Fruit fly (Drosophila melanogaster): Measurements from ENCODE around the gene CG1578.

Gene CG1578

dm6 chrX:11806867-11807747 is 9.2 kb downstream of the CG1578 start, which contains the start of gene Hsc70-3 (continued):
- TF ChIP-seq kni (GFP tag; optimal IDR thresholded peaks at IDR 0.05), result peak; percentile 91
- TF ChIP-seq bab2 (GFP tag; optimal IDR thresholded peaks at IDR 0.05), result peak; percentile 42
- TF ChIP-seq CG7987 (GFP tag; optimal IDR thresholded peaks at IDR 0.05), result peak; percentile 70
- TF ChIP-seq Atf3 (GFP tag; optimal IDR thresholded peaks at IDR 0.05), result no peak
- peak; percentile 15; the same call in 1 of the 2 replicates for TF ChIP-seq chm (GFP tag; IDR thresholded peaks at IDR 0.05)
- no peak for TF ChIP-seq Mad (GFP tag; optimal IDR thresholded peaks at IDR 0.05)
- TF ChIP-seq Med (GFP tag), result peak; percentile 89
- TF ChIP-seq CG5245 (GFP tag; optimal IDR thresholded peaks at IDR 0.05), result no peak
- TF ChIP-seq Mes4 (GFP tag; optimal IDR thresholded peaks at IDR 0.05), result peak; percentile 7
- TF ChIP-seq Elba2 (GFP tag; optimal IDR thresholded peaks at IDR 0.05), result no peak
- TF ChIP-seq sqz (GFP tag; optimal IDR thresholded peaks at IDR 0.05), result peak; percentile 11
- peak; percentile 62 for TF ChIP-seq nerfin-2 (GFP tag; IDR thresholded peaks at IDR 0.05; ENCODE audit: partially characterized antibody)
- TF ChIP-seq Fer3 (tag; optimal IDR thresholded peaks at IDR 0.05), result peak; percentile 3
- TF ChIP-seq vfl (GFP tag; optimal IDR thresholded peaks at IDR 0.05), result no peak
- TF ChIP-seq Optix (GFP tag; IDR thresholded peaks at IDR 0.05), result 0 out of 3 replicates have a peak, but pooled peaks have one; percentile 6
- TF ChIP-seq Xrp1 (GFP tag; IDR thresholded peaks at IDR 0.05), result peak; percentile 67
- TF ChIP-seq HLH3B (GFP tag; IDR thresholded peaks at IDR 0.05), result peak; percentile 43; the same call in 1 of the 2 replicates
- no peak for TF ChIP-seq CG1602 (GFP tag; optimal IDR thresholded peaks at IDR 0.05)
- peak; percentile 63 for TF ChIP-seq Dref (GFP tag; IDR thresholded peaks at IDR 0.05)
- no peak for TF ChIP-seq Nf-YA (GFP tag; IDR thresholded peaks at IDR 0.05)
- no peak for TF ChIP-seq hth (optimal IDR thresholded peaks at IDR 0.05)
- no peak for TF ChIP-seq CG12155 (GFP tag; optimal IDR thresholded peaks at IDR 0.05)
- TF ChIP-seq tin (GFP tag; optimal IDR thresholded peaks at IDR 0.05), result no peak
- no peak for TF ChIP-seq croc (GFP tag; conservative IDR thresholded peaks at IDR 0.05)
- peak; percentile 16 for TF ChIP-seq dmrt99B (tag; optimal IDR thresholded peaks at IDR 0.05)
- TF ChIP-seq CG16813 (GFP tag; IDR thresholded peaks at IDR 0.05; ENCODE audit: partially characterized antibody), result peak; percentile 73
- TF ChIP-seq CG12659 (GFP tag; optimal IDR thresholded peaks at IDR 0.05), result peak; percentile 47
- TF ChIP-seq CG8281 (tag; optimal IDR thresholded peaks at IDR 0.05), result peak; percentile 13
- peak; percentile 11 for TF ChIP-seq CG16863 (GFP tag; optimal IDR thresholded peaks at IDR 0.05)
- TF ChIP-seq CG3847 (GFP tag; IDR thresholded peaks at IDR 0.05), result no peak
- peak; percentile 55; the same call in 1 of the 2 replicates for TF ChIP-seq amos (GFP tag; IDR thresholded peaks at IDR 0.05; ENCODE audit: partially characterized antibody)
- peak; percentile 7 for TF ChIP-seq az2 (GFP tag; optimal IDR thresholded peaks at IDR 0.05)
- peak; percentile 1 for TF ChIP-seq CG34376 (GFP tag; optimal IDR thresholded peaks at IDR 0.05)
- peak; percentile 11; the same call in 1 of the 2 replicates for TF ChIP-seq stc (GFP tag; IDR thresholded peaks at IDR 0.05)
- TF ChIP-seq CG12236 (GFP tag; optimal IDR thresholded peaks at IDR 0.05), result peak; percentile 12
- peak; percentile 81 for TF ChIP-seq CG17385 (GFP tag; optimal IDR thresholded peaks at IDR 0.05)
- peak; percentile 79 for TF ChIP-seq unc-4 (GFP tag; IDR thresholded peaks at IDR 0.05; ENCODE audit: partially characterized antibody)
- peak; percentile 41 for TF ChIP-seq Lhr (GFP tag; optimal IDR thresholded peaks at IDR 0.05)
- no peak for TF ChIP-seq Nf-YB (GFP tag; optimal IDR thresholded peaks at IDR 0.05)
- no peak for TF ChIP-seq GATAe (GFP tag; conservative IDR thresholded peaks at IDR 0.05)
- 0 out of 2 replicates have a peak, but pooled peaks have one; percentile 8 for TF ChIP-seq E2f2 (GFP tag; IDR thresholded peaks at IDR 0.05)
- no peak for TF ChIP-seq gro (GFP tag; optimal IDR thresholded peaks at IDR 0.05)
- peak; percentile 10 for TF ChIP-seq Deaf1 (tag; optimal IDR thresholded peaks at IDR 0.05)
- TF ChIP-seq pum (GFP tag; optimal IDR thresholded peaks at IDR 0.05), result no peak
- no peak for TF ChIP-seq CG6654 (GFP tag; optimal IDR thresholded peaks at IDR 0.05)
- TF ChIP-seq CG12299 (tag; optimal IDR thresholded peaks at IDR 0.05), result peak; percentile 31
- peak; percentile 39; the same call in 1 of the 2 replicates for TF ChIP-seq CG14014 (GFP tag; IDR thresholded peaks at IDR 0.05)
- peak; percentile 77 for TF ChIP-seq CG17568 (GFP tag; optimal IDR thresholded peaks at IDR 0.05)
- TF ChIP-seq Fer1 (GFP tag; optimal IDR thresholded peaks at IDR 0.05), result peak; percentile 0

Measured in whole organism, embryonic.